Fruit fly (Drosophila melanogaster) whole organism: ENCODE measurements around the gene Nnp-1.

ENCODE experiments used
- CG8478 ChIP-seq: fragments of >200 bp; optimal IDR thresholded peaks from 2 replicates; lab custom pipeline; 2018; ENCODE audit warnings: inconsistent platforms
- Dll ChIP-seq: fragments of >200 bp; optimal IDR thresholded peaks from 2 replicates; lab custom pipeline; 2017
- EcR ChIP-seq, 2 experiments: fragments of >200 bp; optimal IDR thresholded peaks; 2 replicates each; lab custom pipeline; 2017; ENCODE audit warnings: missing biosample characterization in 2 of 2, missing genetic modification characterization in 2 of 2, missing genetic modification reagents in 2 of 2
- pan ChIP-seq: fragments of >200 bp; optimal IDR thresholded peaks from 2 replicates; lab custom pipeline; 2017
- psq ChIP-seq: fragments of >200 bp; optimal IDR thresholded peaks from 2 replicates; lab custom pipeline; 2017
- usp ChIP-seq: fragments of >200 bp; optimal IDR thresholded peaks from 2 replicates; lab custom pipeline; 2017; ENCODE audit warnings: missing biosample characterization, missing genetic modification characterization, mixed read lengths

Nnp-1 gene

dm6 chr2L:13349237-13349902, 16.6 kb downstream of the Nnp-1 start:
- TF ChIP-seq CG8478 (no peak), usp (GFP tag; lab: Kevin White, UChicago) (no peak), Dll (lab: Kevin White, UChicago) (no peak), EcR (GFP tag; optimal IDR thresholded peaks at IDR 0.05; lab: Kevin White, UChicago) (no peak)

- TF ChIP-seq CG8478 (no peak), Dll (lab: Kevin White, UChicago) (no peak), usp (GFP tag; lab: Kevin White, UChicago) (no peak), psq (no peak), pan (no peak), EcR (GFP tag; optimal IDR thresholded peaks at IDR 0.05; lab: Kevin White, UChicago) (no peak)
These were observed 18.5 kb downstream of the Nnp-1 start, which contains the start of gene CG16826 for dm6 chr2L:13347473-13347872. TSS of gene CG16826 (plus strand) at chr2L:13347773.

dm6 chr2L:13332736-13333135, 33.3 kb downstream of the Nnp-1 start:
- TF ChIP-seq CG8478, result no peak

- TF ChIP-seq Dll (lab: Kevin White, UChicago), result peak; percentile 62
- no peak for TF ChIP-seq EcR (GFP tag; optimal IDR thresholded peaks at IDR 0.05; lab: Kevin White, UChicago)
- no peak for TF ChIP-seq CG8478
These were observed 34.0 kb downstream of the Nnp-1 start for dm6 chr2L:13331868-13332544.

dm6 chr2L:13331021-13331420, 35.0 kb downstream of the Nnp-1 start, which contains the start of gene hbt:
TSS of gene hbt (minus strand) at chr2L:13331121.
- no peak for TF ChIP-seq Dll (lab: Kevin White, UChicago)
- no peak for TF ChIP-seq pan
- TF ChIP-seq CG8478, result no peak
- TF ChIP-seq usp (GFP tag; lab: Kevin White, UChicago), result no peak
- no peak for TF ChIP-seq psq
- TF ChIP-seq EcR (GFP tag; optimal IDR thresholded peaks at IDR 0.05; lab: Kevin White, UChicago), result no peak

- no peak for TF ChIP-seq usp (GFP tag; lab: Kevin White, UChicago)
- TF ChIP-seq pan, result no peak
- no peak for TF ChIP-seq psq
- no peak for TF ChIP-seq Dll (lab: Kevin White, UChicago)
- TF ChIP-seq EcR (GFP tag; optimal IDR thresholded peaks at IDR 0.05; lab: Kevin White, UChicago), result no peak
- TF ChIP-seq CG8478, result no peak
These were observed 40.2 kb downstream of the Nnp-1 start for dm6 chr2L:13325823-13326222.
